Fruit fly (Drosophila melanogaster) S2 (cell line): ENCODE results near the gene CG4036.

Source experiments
- CG8478 ChIP-seq: fragments of >200 bp; optimal IDR thresholded peaks from 2 replicates; lab custom pipeline; 2018
- CTCF ChIP-seq, 2 experiments: fragments of >200 bp; optimal IDR thresholded peaks; 2 replicates each; lab custom pipeline; 2018

DNA sequence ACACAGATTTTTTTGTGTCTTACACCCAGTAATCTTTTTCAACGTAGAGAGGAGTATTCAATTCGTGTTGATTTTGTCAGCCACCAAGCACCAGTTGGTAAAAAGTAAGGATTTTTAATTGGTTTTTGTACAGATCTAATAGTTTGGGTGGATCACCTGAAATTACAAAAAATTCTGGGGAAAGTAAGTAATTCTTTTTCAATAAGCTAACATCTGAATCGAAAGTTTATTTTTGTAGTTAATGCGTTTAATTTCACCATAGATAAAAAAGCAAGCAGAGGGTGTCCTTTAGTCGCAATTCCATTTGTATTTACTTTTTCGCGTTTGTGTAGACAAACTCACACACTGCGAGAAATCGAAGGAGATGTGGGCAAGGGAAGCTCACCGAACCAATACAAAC, 35.9 kb upstream of the CG4036 start:
- TF ChIP-seq CTCF (optimal IDR thresholded peaks at IDR 0.05; lab: Kevin White, UChicago) (no peak), CG8478 (lab: Kevin White, UChicago) (no peak)
